Worm (Caenorhabditis elegans): ENCODE measurements around the gene F52H2.5.

F52H2.5 gene

ce11 chrX:2552210-2552674, 7.6 kb downstream of the F52H2.5 start, which contains the start of gene aat-3 (continued):
- TF ChIP-seq F13H6.1 (tag; optimal IDR thresholded peaks at IDR 0.05) (no peak), eyg-1 (tag; optimal IDR thresholded peaks at IDR 0.05) (no peak), ceh-6 (GFP tag; optimal IDR thresholded peaks at IDR 0.05) (peak; percentile 47), unc-55 (GFP tag; optimal IDR thresholded peaks at IDR 0.05) (no peak), mec-3 (tag; optimal IDR thresholded peaks at IDR 0.05; ENCODE audit: borderline replicate concordance) (no peak), pha-4 (tag; optimal IDR thresholded peaks at IDR 0.05) (no peak), unc-3 (GFP tag; conservative IDR thresholded peaks at IDR 0.05) (no peak), unc-3 (tag; optimal IDR thresholded peaks at IDR 0.05) (no peak), ceh-22 (tag; optimal IDR thresholded peaks at IDR 0.05) (no peak), ceh-14 (tag; optimal IDR thresholded peaks at IDR 0.05) (no peak), hlh-8 (tag; optimal IDR thresholded peaks at IDR 0.05) (no peak), rnt-1 (tag; optimal IDR thresholded peaks at IDR 0.05) (peak; percentile 1), unc-42 (tag; optimal IDR thresholded peaks at IDR 0.05) (no peak), nfya-1 (tag; optimal IDR thresholded peaks at IDR 0.05) (peak; percentile 18), ceh-45 (GFP tag; IDR thresholded peaks at IDR 0.05) (no peak)

- TF ChIP-seq ceh-19 (GFP tag; optimal IDR thresholded peaks at IDR 0.05) (no peak), ceh-24 (tag; optimal IDR thresholded peaks at IDR 0.05) (no peak), dmd-4 (tag; optimal IDR thresholded peaks at IDR 0.05; ENCODE audit: borderline replicate concordance) (no peak), lim-6 (tag; optimal IDR thresholded peaks at IDR 0.05) (no peak), ceh-34 (tag; optimal IDR thresholded peaks at IDR 0.05) (no peak)
Observed at ce11 chrX:2551450-2551849, 8.4 kb downstream of the F52H2.5 start.

- TF ChIP-seq unc-42 (tag; optimal IDR thresholded peaks at IDR 0.05), result peak; percentile 64
- no peak for TF ChIP-seq zip-5 (tag; optimal IDR thresholded peaks at IDR 0.05)
- no peak for TF ChIP-seq odd-2 (tag; optimal IDR thresholded peaks at IDR 0.05)
Observed at ce11 chrX:2550665-2551064, 9.2 kb downstream of the F52H2.5 start.

- TF ChIP-seq tbx-7 (tag; optimal IDR thresholded peaks at IDR 0.05) (peak; percentile 50), sox-4 (tag; optimal IDR thresholded peaks at IDR 0.05) (peak; percentile 69), pax-1 (tag; optimal IDR thresholded peaks at IDR 0.05) (no peak), nfya-1 (tag; optimal IDR thresholded peaks at IDR 0.05) (peak; percentile 40), syd-9 (tag; optimal IDR thresholded peaks at IDR 0.05) (peak; percentile 81), ceh-48 (tag; optimal IDR thresholded peaks at IDR 0.05) (peak; percentile 44), fkh-6 (tag; optimal IDR thresholded peaks at IDR 0.05) (peak; percentile 74), unc-55 (GFP tag; optimal IDR thresholded peaks at IDR 0.05) (no peak), tbx-2 (tag; optimal IDR thresholded peaks at IDR 0.05) (peak; percentile 79), gmeb-2 (tag; optimal IDR thresholded peaks at IDR 0.05) (peak; percentile 85), nhr-11 (tag; optimal IDR thresholded peaks at IDR 0.05) (no peak), Y22D7AL.16 (tag; optimal IDR thresholded peaks at IDR 0.05) (peak; percentile 75), fkh-10 (GFP tag; optimal IDR thresholded peaks at IDR 0.05) (peak; percentile 41), fax-1 (tag; optimal IDR thresholded peaks at IDR 0.05) (peak; percentile 81), ceh-18 (tag; optimal IDR thresholded peaks at IDR 0.05) (peak; percentile 83), hlh-13 (GFP tag; optimal IDR thresholded peaks at IDR 0.05) (peak; percentile 50), ets-4 (tag; optimal IDR thresholded peaks at IDR 0.05) (peak; percentile 25), pha-2 (tag; optimal IDR thresholded peaks at IDR 0.05) (peak; percentile 88), T23F11.4 (GFP tag; optimal IDR thresholded peaks at IDR 0.05) (peak; percentile 83), ref-2 (tag; optimal IDR thresholded peaks at IDR 0.05) (peak; percentile 82), rnt-1 (tag; optimal IDR thresholded peaks at IDR 0.05) (peak; percentile 84), pqm-1 (tag; optimal IDR thresholded peaks at IDR 0.05) (peak; percentile 57), unc-42 (tag; optimal IDR thresholded peaks at IDR 0.05) (peak; percentile 53), pag-3 (tag; optimal IDR thresholded peaks at IDR 0.05; ENCODE audit: borderline replicate concordance) (no peak), K02D7.2 (tag; optimal IDR thresholded peaks at IDR 0.05) (peak; percentile 81), ceh-34 (tag; optimal IDR thresholded peaks at IDR 0.05) (peak; percentile 73), ceh-24 (tag; optimal IDR thresholded peaks at IDR 0.05) (peak; percentile 56), F13H6.1 (tag; optimal IDR thresholded peaks at IDR 0.05) (peak; percentile 54), lin-11 (tag; optimal IDR thresholded peaks at IDR 0.05) (peak; percentile 83), madf-2 (tag; optimal IDR thresholded peaks at IDR 0.05) (peak; percentile 85), unc-3 (GFP tag; conservative IDR thresholded peaks at IDR 0.05) (peak; percentile 82), unc-3 (tag; optimal IDR thresholded peaks at IDR 0.05) (peak; percentile 64), dve-1 (tag; optimal IDR thresholded peaks at IDR 0.05) (peak; percentile 75), ceh-14 (tag; optimal IDR thresholded peaks at IDR 0.05) (peak; percentile 88)
Observed at ce11 chrX:2549322-2549721, 10.6 kb downstream of the F52H2.5 start.
